Worm (Caenorhabditis elegans): Measurements from ENCODE around the gene C08F1.10.
"Not testable (repeated sequence)": the region's sequence is repeated elsewhere in the genome, so short reads cannot be mapped to it uniquely, and the experiment has no call there.

C08F1.10 gene

ce11 chrII:1786209-1786608 is at the start of gene C08F1.10:
C08F1.10 (minus strand) TSS chrII:1786309.
- TF ChIP-seq ztf-23 (GFP tag; IDR thresholded peaks at IDR 0.05) (no peak), tab-1 (GFP tag; IDR thresholded peaks at IDR 0.05) (no peak), T22C8.4 (GFP tag; IDR thresholded peaks at IDR 0.05) (no peak), klf-2 (GFP tag; conservative IDR thresholded peaks at IDR 0.05) (no peak), med-1 (GFP tag; optimal IDR thresholded peaks at IDR 0.05; ENCODE audit: insufficient read depth) (no peak), ztf-29 (GFP tag; IDR thresholded peaks at IDR 0.05) (no peak), flt-1 (GFP tag; IDR thresholded peaks at IDR 0.05) (no peak), cog-1 (tag; optimal IDR thresholded peaks at IDR 0.05) (no peak), ref-1 (GFP tag; conservative IDR thresholded peaks at IDR 0.05) (no peak)

ce11 chrII:1831883-1832388 is 45.8 kb upstream of the C08F1.10 start, which contains the start of gene math-39:
math-39 (plus strand) TSS chrII:1832338.
- TF ChIP-seq T22C8.4 (GFP tag; IDR thresholded peaks at IDR 0.05) (no peak), ztf-23 (GFP tag; IDR thresholded peaks at IDR 0.05) (no peak), ref-1 (GFP tag; conservative IDR thresholded peaks at IDR 0.05) (no peak), tab-1 (GFP tag; IDR thresholded peaks at IDR 0.05) (no peak), flt-1 (GFP tag; IDR thresholded peaks at IDR 0.05) (no peak), ztf-29 (GFP tag; IDR thresholded peaks at IDR 0.05) (no peak)

- TF ChIP-seq flt-1 (GFP tag; IDR thresholded peaks at IDR 0.05): no peak
- TF ChIP-seq ztf-29 (GFP tag; IDR thresholded peaks at IDR 0.05): no peak
- TF ChIP-seq T22C8.4 (GFP tag; IDR thresholded peaks at IDR 0.05): no peak
- TF ChIP-seq cog-1 (tag; optimal IDR thresholded peaks at IDR 0.05): no peak
- TF ChIP-seq tab-1 (GFP tag; IDR thresholded peaks at IDR 0.05): no peak
- no peak for TF ChIP-seq ref-1 (GFP tag; conservative IDR thresholded peaks at IDR 0.05)
- no peak for TF ChIP-seq ztf-23 (GFP tag; IDR thresholded peaks at IDR 0.05)
- no peak for TF ChIP-seq med-1 (GFP tag; optimal IDR thresholded peaks at IDR 0.05; ENCODE audit: insufficient read depth)
- no peak for TF ChIP-seq klf-2 (GFP tag; conservative IDR thresholded peaks at IDR 0.05)
These were observed 44.1 kb upstream of the C08F1.10 start, which contains the start of gene math-40 for ce11 chrII:1830182-1830682. math-40 (plus strand) TSS chrII:1830632.

ce11 chrII:1824329-1824728 is 38.2 kb upstream of the C08F1.10 start, which contains the start of gene math-41:
math-41 (plus strand) TSS chrII:1824629.
- TF ChIP-seq med-1 (GFP tag; optimal IDR thresholded peaks at IDR 0.05; ENCODE audit: insufficient read depth); T22C8.4 (GFP tag; IDR thresholded peaks at IDR 0.05); flt-1 (GFP tag; IDR thresholded peaks at IDR 0.05): not testable (repeated sequence)

- TF ChIP-seq tab-1 (GFP tag; IDR thresholded peaks at IDR 0.05) (no peak), klf-2 (GFP tag; conservative IDR thresholded peaks at IDR 0.05) (no peak), med-1 (GFP tag; optimal IDR thresholded peaks at IDR 0.05; ENCODE audit: insufficient read depth) (no peak), T22C8.4 (GFP tag; IDR thresholded peaks at IDR 0.05) (no peak), cog-1 (tag; optimal IDR thresholded peaks at IDR 0.05) (no peak), ref-1 (GFP tag; conservative IDR thresholded peaks at IDR 0.05) (no peak), ztf-29 (GFP tag; IDR thresholded peaks at IDR 0.05) (no peak), flt-1 (GFP tag; IDR thresholded peaks at IDR 0.05) (no peak), ztf-23 (GFP tag; IDR thresholded peaks at IDR 0.05) (no peak)
These were observed 34.7 kb upstream of the C08F1.10 start, which contains the start of gene fbxa-3 for ce11 chrII:1820774-1821173. fbxa-3 (minus strand) TSS chrII:1820874.

ce11 chrII:1819944-1820570 is 33.9 kb upstream of the C08F1.10 start, which contains the start of gene fbxc-19:
fbxc-19 (plus strand) TSS chrII:1820479.
- TF ChIP-seq flt-1 (GFP tag; IDR thresholded peaks at IDR 0.05) (peak; percentile 51; the same call in 1 of the 2 replicates), med-1 (GFP tag; optimal IDR thresholded peaks at IDR 0.05; ENCODE audit: insufficient read depth) (no peak), klf-2 (GFP tag; conservative IDR thresholded peaks at IDR 0.05) (no peak), ref-1 (GFP tag; conservative IDR thresholded peaks at IDR 0.05) (no peak), T22C8.4 (GFP tag; IDR thresholded peaks at IDR 0.05) (no peak), cog-1 (tag; optimal IDR thresholded peaks at IDR 0.05) (no peak)

- TF ChIP-seq T22C8.4 (GFP tag; IDR thresholded peaks at IDR 0.05) (no peak), cog-1 (tag; optimal IDR thresholded peaks at IDR 0.05) (no peak), ref-1 (GFP tag; conservative IDR thresholded peaks at IDR 0.05) (no peak), tab-1 (GFP tag; IDR thresholded peaks at IDR 0.05) (no peak), ztf-23 (GFP tag; IDR thresholded peaks at IDR 0.05) (no peak), klf-2 (GFP tag; conservative IDR thresholded peaks at IDR 0.05) (no peak), med-1 (GFP tag; optimal IDR thresholded peaks at IDR 0.05; ENCODE audit: insufficient read depth) (no peak), flt-1 (GFP tag; IDR thresholded peaks at IDR 0.05) (no peak), ztf-29 (GFP tag; IDR thresholded peaks at IDR 0.05) (no peak)
These were observed 32.2 kb upstream of the C08F1.10 start, which contains the start of gene fbxb-10 for ce11 chrII:1818300-1818699. fbxb-10 (minus strand) TSS chrII:1818400.

- TF ChIP-seq ref-1 (GFP tag; conservative IDR thresholded peaks at IDR 0.05) (no peak), tab-1 (GFP tag; IDR thresholded peaks at IDR 0.05) (no peak), flt-1 (GFP tag; IDR thresholded peaks at IDR 0.05) (no peak), med-1 (GFP tag; optimal IDR thresholded peaks at IDR 0.05; ENCODE audit: insufficient read depth) (no peak), klf-2 (GFP tag; conservative IDR thresholded peaks at IDR 0.05) (no peak), ztf-23 (GFP tag; IDR thresholded peaks at IDR 0.05) (no peak), ztf-29 (GFP tag; IDR thresholded peaks at IDR 0.05) (no peak), T22C8.4 (GFP tag; IDR thresholded peaks at IDR 0.05) (no peak), cog-1 (tag; optimal IDR thresholded peaks at IDR 0.05) (no peak)
These were observed 29.9 kb upstream of the C08F1.10 start for ce11 chrII:1816053-1816452.

ce11 chrII:1808217-1808616 is 22.1 kb upstream of the C08F1.10 start, which contains the start of gene C08F1.8:
C08F1.8 (minus strand) TSS chrII:1808317.
- TF ChIP-seq tab-1 (GFP tag; IDR thresholded peaks at IDR 0.05): no peak
- no peak for TF ChIP-seq flt-1 (GFP tag; IDR thresholded peaks at IDR 0.05)
- no peak for TF ChIP-seq ztf-23 (GFP tag; IDR thresholded peaks at IDR 0.05)
- no peak for TF ChIP-seq med-1 (GFP tag; optimal IDR thresholded peaks at IDR 0.05; ENCODE audit: insufficient read depth)
- no peak for TF ChIP-seq cog-1 (tag; optimal IDR thresholded peaks at IDR 0.05)
- TF ChIP-seq T22C8.4 (GFP tag; IDR thresholded peaks at IDR 0.05): no peak
- no peak for TF ChIP-seq ref-1 (GFP tag; conservative IDR thresholded peaks at IDR 0.05)
- TF ChIP-seq ztf-29 (GFP tag; IDR thresholded peaks at IDR 0.05): no peak
- TF ChIP-seq klf-2 (GFP tag; conservative IDR thresholded peaks at IDR 0.05): no peak
